Fruit fly (Drosophila melanogaster): Measurements from ENCODE around the gene sgl.

The sgl gene

DNA sequence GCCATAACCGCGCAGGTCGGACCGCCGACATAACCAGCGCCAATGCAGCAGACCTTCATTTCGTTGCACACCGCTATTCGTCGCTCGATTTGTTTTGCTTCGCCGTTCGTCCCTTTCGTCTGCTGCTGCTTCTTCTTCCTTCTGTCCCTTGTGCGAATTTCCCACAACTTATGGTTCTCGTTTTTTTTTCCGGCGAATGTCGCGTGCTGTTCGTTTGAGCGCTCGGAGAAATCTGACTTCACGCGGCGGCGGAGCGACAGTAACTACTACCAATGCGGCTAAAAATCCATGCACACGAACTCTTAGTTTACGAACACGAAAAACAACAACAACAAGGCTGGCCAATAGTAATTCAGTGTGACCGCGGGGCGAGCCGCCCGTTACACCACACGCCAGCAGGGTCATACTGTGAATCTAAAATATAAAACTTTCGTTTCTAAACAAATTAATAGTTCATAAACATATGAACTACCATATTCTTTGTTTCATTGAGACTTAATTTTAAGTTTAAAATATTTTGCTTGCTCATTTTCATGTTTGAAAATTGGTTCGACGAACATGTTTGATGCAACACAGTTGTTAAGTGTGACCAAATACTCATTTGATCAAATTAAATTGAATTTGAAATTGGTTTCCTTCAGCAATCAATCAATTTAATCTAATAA, at the start of gene sgl:
TSS of gene sgl (minus strand) at position 271 of the 665 bp plus-strand sequence.
- TF ChIP-seq psq (optimal IDR thresholded peaks at IDR 0.05) (peak; percentile 18), CG8478 (optimal IDR thresholded peaks at IDR 0.05) (no peak), EcR (GFP tag; optimal IDR thresholded peaks at IDR 0.05) (no peak), Dll (optimal IDR thresholded peaks at IDR 0.05) (no peak), pan (optimal IDR thresholded peaks at IDR 0.05) (no peak)

DNA sequence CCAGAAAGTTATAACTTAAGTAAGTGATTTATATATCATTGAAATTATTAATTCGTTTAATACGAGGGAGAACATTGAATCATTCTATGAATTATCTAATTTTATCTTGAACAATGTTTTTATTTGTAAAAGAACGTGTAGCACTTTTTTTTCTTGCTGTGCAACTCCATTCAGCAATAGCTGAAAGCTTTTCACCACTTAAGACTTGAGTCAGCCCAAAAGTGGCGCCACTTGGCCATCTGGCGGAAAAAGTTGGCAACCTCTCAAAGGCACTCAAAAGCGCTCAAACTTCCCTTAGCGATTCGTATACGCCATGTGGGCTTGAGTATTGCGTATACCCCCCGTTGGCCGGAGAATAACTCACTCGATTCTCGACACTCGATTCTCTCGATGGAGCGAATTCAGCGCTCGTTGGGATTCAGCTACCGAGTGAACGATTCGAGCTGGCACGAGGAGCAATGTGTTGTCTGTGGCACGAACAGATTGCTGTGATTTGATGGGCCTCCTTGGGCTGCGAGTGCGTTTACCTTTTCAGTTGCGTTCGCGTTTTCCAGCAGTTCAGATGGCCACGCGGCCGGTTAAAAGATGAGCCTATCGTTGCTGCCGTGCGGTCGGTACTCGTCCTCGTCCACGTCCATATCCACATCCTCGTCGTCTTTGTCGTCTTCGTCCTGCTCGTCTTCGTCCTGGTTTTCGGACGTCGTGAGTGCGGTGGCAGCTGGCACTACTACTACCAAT, 49.2 kb upstream of the sgl start:
- TF ChIP-seq psq (optimal IDR thresholded peaks at IDR 0.05), result no peak
- no peak for TF ChIP-seq pan (optimal IDR thresholded peaks at IDR 0.05)
- no peak for TF ChIP-seq usp (GFP tag; optimal IDR thresholded peaks at IDR 0.05)
- TF ChIP-seq CG8478 (optimal IDR thresholded peaks at IDR 0.05), result no peak
- no peak for TF ChIP-seq Dll (optimal IDR thresholded peaks at IDR 0.05)
- no peak for TF ChIP-seq EcR (GFP tag; optimal IDR thresholded peaks at IDR 0.05)

- TF ChIP-seq CG8478 (optimal IDR thresholded peaks at IDR 0.05) (no peak), EcR (GFP tag; optimal IDR thresholded peaks at IDR 0.05) (no peak), psq (optimal IDR thresholded peaks at IDR 0.05) (no peak)
Observed at dm6 chr3L:7012271-7012670, 47.7 kb upstream of the sgl start.

DNA sequence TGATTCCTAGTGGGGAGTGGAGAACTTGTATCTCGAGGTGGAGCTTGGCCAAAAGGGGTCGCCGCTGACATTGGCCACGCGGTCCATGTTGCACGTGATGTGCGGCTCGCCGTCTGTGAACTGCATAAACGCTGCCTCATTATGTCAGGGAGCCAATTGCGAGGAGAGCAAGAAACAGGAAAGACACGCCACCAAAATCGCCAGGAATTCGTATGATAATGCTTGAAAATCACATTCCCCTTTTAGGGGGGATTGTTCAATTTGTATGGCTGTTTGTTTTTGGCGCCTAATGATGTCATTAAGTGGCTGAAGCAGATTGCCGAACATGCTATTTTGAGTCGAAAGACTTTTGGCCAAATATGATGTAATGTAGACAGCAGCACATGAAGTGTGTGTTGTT, 45.3 kb upstream of the sgl start:
- TF ChIP-seq CG8478 (optimal IDR thresholded peaks at IDR 0.05), result no peak
- TF ChIP-seq pan (optimal IDR thresholded peaks at IDR 0.05), result no peak
- TF ChIP-seq psq (optimal IDR thresholded peaks at IDR 0.05), result no peak
- TF ChIP-seq usp (GFP tag; optimal IDR thresholded peaks at IDR 0.05), result no peak

dm6 chr3L:7009411-7009810, 44.9 kb upstream of the sgl start:
- TF ChIP-seq CG8478 (optimal IDR thresholded peaks at IDR 0.05), result no peak
- no peak for TF ChIP-seq EcR (GFP tag; optimal IDR thresholded peaks at IDR 0.05)
- no peak for TF ChIP-seq pan (optimal IDR thresholded peaks at IDR 0.05)
- TF ChIP-seq Dll (optimal IDR thresholded peaks at IDR 0.05), result no peak
- no peak for TF ChIP-seq psq (optimal IDR thresholded peaks at IDR 0.05)
- TF ChIP-seq usp (GFP tag; optimal IDR thresholded peaks at IDR 0.05), result no peak

- no peak for TF ChIP-seq EcR (GFP tag; optimal IDR thresholded peaks at IDR 0.05)
- TF ChIP-seq Dll (optimal IDR thresholded peaks at IDR 0.05), result no peak
- no peak for TF ChIP-seq CG8478 (optimal IDR thresholded peaks at IDR 0.05)
Observed at dm6 chr3L:7008351-7008750, 43.8 kb upstream of the sgl start.

- no peak for TF ChIP-seq Dll (optimal IDR thresholded peaks at IDR 0.05)
- TF ChIP-seq pan (optimal IDR thresholded peaks at IDR 0.05), result no peak
- no peak for TF ChIP-seq psq (optimal IDR thresholded peaks at IDR 0.05)
- TF ChIP-seq EcR (GFP tag; optimal IDR thresholded peaks at IDR 0.05), result no peak
- no peak for TF ChIP-seq usp (GFP tag; optimal IDR thresholded peaks at IDR 0.05)
- no peak for TF ChIP-seq CG8478 (optimal IDR thresholded peaks at IDR 0.05)
Observed at dm6 chr3L:7006421-7006820, 41.9 kb upstream of the sgl start.

DNA sequence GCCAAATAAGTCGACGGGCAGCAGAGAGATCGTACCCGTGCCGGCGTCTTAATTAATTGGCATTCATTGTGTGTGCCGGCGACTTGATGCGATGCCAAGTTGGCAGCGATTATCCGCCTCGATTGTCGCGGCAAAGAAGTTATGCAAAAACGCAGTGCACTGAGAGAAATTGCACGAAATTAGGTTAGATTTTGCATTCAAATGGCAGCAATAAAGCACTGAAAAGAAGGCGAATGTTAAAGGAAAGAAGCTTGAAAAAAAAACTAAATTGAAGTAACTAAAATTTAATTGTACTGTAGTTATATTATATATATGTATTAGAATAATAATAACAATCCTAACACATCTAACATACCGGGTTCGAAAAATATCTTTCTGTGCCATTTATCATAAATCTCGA, 38.6 kb upstream of the sgl start:
- TF ChIP-seq usp (GFP tag; optimal IDR thresholded peaks at IDR 0.05) (no peak), Dll (optimal IDR thresholded peaks at IDR 0.05) (no peak), CG8478 (optimal IDR thresholded peaks at IDR 0.05) (no peak), EcR (GFP tag; optimal IDR thresholded peaks at IDR 0.05) (no peak), psq (optimal IDR thresholded peaks at IDR 0.05) (no peak), pan (optimal IDR thresholded peaks at IDR 0.05) (no peak)

DNA sequence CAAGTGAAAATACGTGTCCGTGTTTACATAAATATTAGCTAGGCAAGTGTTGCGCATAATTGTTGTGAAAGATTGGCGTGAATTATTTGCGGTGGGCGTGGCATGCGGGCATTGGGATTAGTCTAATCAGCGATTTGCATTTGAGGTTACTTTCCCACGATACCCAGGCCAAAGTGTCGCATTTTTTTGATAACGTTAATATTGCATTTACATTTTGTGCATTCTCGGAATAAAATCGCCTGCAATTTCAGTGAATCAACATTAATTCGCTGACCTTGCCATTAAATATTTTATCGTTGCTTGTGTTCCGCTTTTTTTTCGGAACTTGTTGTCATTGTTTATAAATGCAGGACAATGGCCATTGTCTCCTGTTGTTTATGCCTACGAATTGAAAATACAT, 37.8 kb upstream of the sgl start:
- TF ChIP-seq Dll (optimal IDR thresholded peaks at IDR 0.05) (no peak), CG8478 (optimal IDR thresholded peaks at IDR 0.05) (no peak), usp (GFP tag; optimal IDR thresholded peaks at IDR 0.05) (no peak), EcR (GFP tag; optimal IDR thresholded peaks at IDR 0.05) (no peak)

DNA sequence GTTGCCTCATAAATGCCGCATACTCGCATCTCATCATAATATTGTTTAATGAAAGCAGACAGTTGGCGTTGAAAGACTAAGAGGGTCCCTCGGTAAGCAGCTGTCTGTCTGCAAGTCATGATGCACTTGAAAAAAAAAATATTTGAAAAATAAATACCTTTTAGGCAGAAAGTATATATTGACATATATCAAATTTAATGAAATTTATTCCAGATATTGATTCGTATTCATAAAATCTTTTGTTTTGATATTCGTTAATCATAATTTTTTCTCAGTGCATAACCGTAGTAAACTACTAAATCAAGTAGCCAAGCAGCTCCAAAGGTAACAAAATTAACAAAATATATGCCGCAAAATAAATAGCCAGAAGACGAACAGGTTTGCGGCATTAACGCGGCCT, 37.3 kb upstream of the sgl start:
- TF ChIP-seq CG8478 (optimal IDR thresholded peaks at IDR 0.05) (no peak), usp (GFP tag; optimal IDR thresholded peaks at IDR 0.05) (no peak), EcR (GFP tag; optimal IDR thresholded peaks at IDR 0.05) (no peak), psq (optimal IDR thresholded peaks at IDR 0.05) (no peak), Dll (optimal IDR thresholded peaks at IDR 0.05) (no peak), pan (optimal IDR thresholded peaks at IDR 0.05) (no peak)

- TF ChIP-seq pan (optimal IDR thresholded peaks at IDR 0.05), result no peak
- no peak for TF ChIP-seq Dll (optimal IDR thresholded peaks at IDR 0.05)
- TF ChIP-seq psq (optimal IDR thresholded peaks at IDR 0.05), result no peak
Observed at dm6 chr3L:6999993-7000392, 35.4 kb upstream of the sgl start.

dm6 chr3L:6998692-6999091, 34.1 kb upstream of the sgl start, which contains the start of gene Mp:
TSS of gene Mp (plus strand) at chr3L:6998843.
- TF ChIP-seq usp (GFP tag; optimal IDR thresholded peaks at IDR 0.05) (no peak), EcR (GFP tag; optimal IDR thresholded peaks at IDR 0.05) (no peak), psq (optimal IDR thresholded peaks at IDR 0.05) (no peak), pan (optimal IDR thresholded peaks at IDR 0.05) (no peak), CG8478 (optimal IDR thresholded peaks at IDR 0.05) (no peak), Dll (optimal IDR thresholded peaks at IDR 0.05) (no peak)

DNA sequence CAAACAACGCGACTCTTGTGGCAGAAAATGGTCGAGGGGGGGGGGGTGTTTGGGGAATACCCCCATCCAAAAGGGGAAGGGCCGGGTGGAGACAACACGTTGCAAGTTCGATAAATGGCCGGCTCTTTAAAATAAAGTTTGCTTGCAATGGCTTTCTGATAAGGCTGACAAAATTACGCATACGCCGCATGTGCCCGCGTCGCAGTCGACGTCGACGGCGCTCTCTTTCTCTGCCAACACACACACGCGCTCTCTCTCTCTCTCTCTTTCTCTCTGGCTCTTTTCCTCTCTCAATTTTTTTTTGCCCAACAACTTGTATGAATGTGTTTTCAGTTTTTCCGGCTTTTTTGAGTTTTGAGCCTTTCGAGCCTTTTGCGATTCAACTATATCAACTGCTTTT, 32.9 kb upstream of the sgl start:
- no peak for TF ChIP-seq CG8478 (optimal IDR thresholded peaks at IDR 0.05)
- peak; percentile 73 for TF ChIP-seq Dll (optimal IDR thresholded peaks at IDR 0.05)
- TF ChIP-seq pan (optimal IDR thresholded peaks at IDR 0.05), result no peak
- TF ChIP-seq psq (optimal IDR thresholded peaks at IDR 0.05), result no peak

Data from whole organism.